Worm (Caenorhabditis elegans) whole organism, L1 larva: Measurements from ENCODE around the gene gna-1.

Experiments used
- egl-13 ChIP-seq: sonication (generic microtip); optimal IDR thresholded peaks from 2 replicates; lab custom pipeline; 2016; ENCODE audit warnings: missing genotype, missing genetic modification reagents, missing genetic modification characterization, missing compliant biosample characterization
- lin-13 ChIP-seq: fragments of 150-350 bp; optimal IDR thresholded peaks from 2 replicates; lab custom pipeline; 2014; ENCODE audit warnings: missing biosample characterization, missing genetic modification reagents, missing genetic modification characterization
- nhr-76 ChIP-seq: sonication (generic microtip); optimal IDR thresholded peaks from 2 replicates; lab custom pipeline; 2017; ENCODE audit warnings: missing biosample characterization, missing genetic modification characterization
- nhr-84 ChIP-seq: sonication (generic microtip); optimal IDR thresholded peaks from 2 replicates; lab custom pipeline; 2017; ENCODE audit warnings: missing biosample characterization, missing genetic modification characterization
- swsn-7 ChIP-seq: sonication (generic microtip); optimal IDR thresholded peaks from 2 replicates; lab custom pipeline; 2016; ENCODE audit warnings: missing genetic modification characterization, missing compliant biosample characterization
- ztf-11 ChIP-seq, 2 experiments: sonication (generic microtip); optimal IDR thresholded peaks; 2 replicates each; lab custom pipeline; 2016 to 2017; ENCODE audit warnings: missing genetic modification characterization in 2 of 2, missing biosample characterization in 1 of 2, missing compliant biosample characterization in 1 of 2

- peak; percentile 81 for TF ChIP-seq lin-13
- no peak for TF ChIP-seq nhr-76
- TF ChIP-seq egl-13 (tag; lab: Kevin White, UChicago), result peak; percentile 83
- peak in 1 of 2 experiments; percentile 86 for TF ChIP-seq ztf-11 (tag; optimal IDR thresholded peaks at IDR 0.05; lab: Kevin White, UChicago)
- peak; percentile 92 for TF ChIP-seq swsn-7
- no peak for TF ChIP-seq nhr-84 (tag; lab: Kevin White, UChicago)
Observed at ce11 chrV:10352928-10353427, 33.0 kb upstream of the gna-1 start, which contains the start of gene nol-56.
